Worm (Caenorhabditis elegans) whole organism, young adult: ENCODE data around the gene srh-40.

Source experiments
- D2030.7 ChIP-seq: fragments of 200-800 bp; sonication (Bioruptor generic); IDR thresholded peaks from 2 replicates; pipeline ENCODE4 v1.3.6; 2022; ENCODE audit warnings: missing genetic modification reagents, missing genetic modification characterization, missing compliant biosample characterization
- F23B12.7 ChIP-seq: sonication (generic microtip); optimal IDR thresholded peaks from 2 replicates; lab custom pipeline; 2017; ENCODE audit warnings: missing genetic modification characterization, mild to moderate bottlenecking, missing compliant biosample characterization, antibody characterized with exemption, moderate library complexity; ENCODE audit not compliant: insufficient read depth
- F33H1.4 ChIP-seq: fragments of 200-800 bp; sonication (Bioruptor generic); IDR thresholded peaks from 2 replicates; pipeline ENCODE4 v1.3.6; 2022; ENCODE audit warnings: missing genetic modification reagents, missing genetic modification characterization, missing compliant biosample characterization
- F39B2.1 ChIP-seq: fragments of 200-800 bp; sonication (Bioruptor generic); IDR thresholded peaks from 2 replicates; pipeline ENCODE4 v1.3.6; 2022; ENCODE audit warnings: missing genetic modification reagents, missing genetic modification characterization, missing compliant biosample characterization
- attf-3 ChIP-seq: fragments of 200-800 bp; sonication (Bioruptor generic); conservative IDR thresholded peaks from 2 replicates; pipeline ENCODE4 v1.3.6; 2022; ENCODE audit warnings: missing genetic modification reagents, missing genetic modification characterization, missing compliant biosample characterization
- attf-5 ChIP-seq: fragments of 200-800 bp; sonication (Bioruptor generic); optimal IDR thresholded peaks from 2 replicates; lab custom pipeline; 2018; ENCODE audit warnings: mild to moderate bottlenecking, missing genetic modification characterization, missing compliant biosample characterization
- cebp-1 ChIP-seq, 2 experiments: fragments of 200-800 bp in 1 of 2; sonication (Bioruptor generic) in 1 of 2; sonication (generic microtip) in 1 of 2; IDR thresholded peaks in 1 of 2; optimal IDR thresholded peaks in 1 of 2; 2 replicates each; pipeline versions ENCODE4 v1.3.6 to Lab custom; 2017 to 2022; ENCODE audit warnings: missing compliant biosample characterization in 2 of 2, missing genetic modification characterization in 2 of 2, mild to moderate bottlenecking in 1 of 2, missing genetic modification reagents in 1 of 2, moderate library complexity in 1 of 2
- ceh-100 ChIP-seq: fragments of 200-800 bp; sonication (Bioruptor generic); IDR thresholded peaks from 2 replicates; pipeline ENCODE4 v1.3.6; 2022; ENCODE audit warnings: missing genetic modification reagents, missing genetic modification characterization, missing compliant biosample characterization
- ceh-27 ChIP-seq: fragments of 200-800 bp; sonication (Bioruptor generic); optimal IDR thresholded peaks from 2 replicates; lab custom pipeline; 2018; ENCODE audit warnings: mild to moderate bottlenecking, missing genetic modification characterization, moderate library complexity, missing compliant biosample characterization
- ceh-91 ChIP-seq: fragments of 200-800 bp; sonication (Bioruptor generic); IDR thresholded peaks from 2 replicates; pipeline ENCODE4 v1.3.6; 2022; ENCODE audit warnings: missing genetic modification reagents, missing genetic modification characterization, missing compliant biosample characterization
- dox-1 ChIP-seq: fragments of 200-800 bp; sonication (Bioruptor generic); IDR thresholded peaks from 2 replicates; pipeline ENCODE4 v1.3.6; 2022; ENCODE audit warnings: missing genetic modification reagents, missing genetic modification characterization, missing compliant biosample characterization
- efl-1 ChIP-seq: fragments of 150-350 bp; optimal IDR thresholded peaks from 2 replicates; lab custom pipeline; 2014; ENCODE audit warnings: missing biosample characterization, missing genetic modification reagents, missing genetic modification characterization
- hmg-20 ChIP-seq: fragments of 200-800 bp; sonication (Bioruptor generic); IDR thresholded peaks from 2 replicates; pipeline ENCODE4 v1.3.6; 2022; ENCODE audit warnings: missing genetic modification reagents, missing genetic modification characterization, missing compliant biosample characterization
- let-607 ChIP-seq, 2 experiments: fragments of 200-800 bp in 1 of 2; sonication (Bioruptor generic) in 1 of 2; sonication (generic microtip) in 1 of 2; optimal IDR thresholded peaks; 2 replicates each; lab custom pipeline; 2016 to 2018; ENCODE audit warnings: mild to moderate bottlenecking in 2 of 2, missing compliant biosample characterization in 2 of 2, missing genetic modification characterization in 2 of 2, moderate library complexity in 2 of 2, missing genotype in 1 of 2
- lin-26 ChIP-seq: fragments of 200-800 bp; sonication (Bioruptor generic); IDR thresholded peaks from 2 replicates; pipeline ENCODE4 v1.3.6; 2022; ENCODE audit warnings: missing genetic modification reagents, missing genetic modification characterization, missing compliant biosample characterization
- lsl-1 ChIP-seq: fragments of 200-800 bp; sonication (Bioruptor generic); optimal IDR thresholded peaks from 2 replicates; lab custom pipeline; 2018; ENCODE audit warnings: mild to moderate bottlenecking, missing genetic modification characterization, moderate library complexity, missing compliant biosample characterization
- madf-10 ChIP-seq: sonication (generic microtip); optimal IDR thresholded peaks from 2 replicates; lab custom pipeline; 2016; ENCODE audit warnings: mild to moderate bottlenecking, missing genetic modification characterization, missing compliant biosample characterization
- madf-6 ChIP-seq: fragments of 200-800 bp; sonication (Bioruptor generic); IDR thresholded peaks from 2 replicates; pipeline ENCODE4 v1.3.6; 2022; ENCODE audit warnings: missing genetic modification reagents, missing genetic modification characterization, missing compliant biosample characterization
- madf-8 ChIP-seq: fragments of 200-800 bp; sonication (Bioruptor generic); conservative IDR thresholded peaks from 2 replicates; pipeline ENCODE4 v1.3.6; 2022; ENCODE audit warnings: missing genetic modification reagents, missing genetic modification characterization, missing compliant biosample characterization
- mcd-1 ChIP-seq: fragments of 200-800 bp; sonication (Bioruptor generic); IDR thresholded peaks from 2 replicates; pipeline ENCODE4 v1.3.6; 2022; ENCODE audit warnings: missing genetic modification reagents, missing genetic modification characterization, missing compliant biosample characterization
- nhr-27 ChIP-seq: fragments of 200-800 bp; sonication (Bioruptor generic); optimal IDR thresholded peaks from 2 replicates; lab custom pipeline; 2018; ENCODE audit warnings: mild to moderate bottlenecking, missing genetic modification characterization, moderate library complexity, missing compliant biosample characterization
- nhr-80 ChIP-seq: sonication (generic microtip); optimal IDR thresholded peaks from 2 replicates; lab custom pipeline; 2016; ENCODE audit warnings: missing genetic modification characterization, missing compliant biosample characterization
- nhr-90 ChIP-seq: sonication (generic microtip); optimal IDR thresholded peaks from 2 replicates; lab custom pipeline; 2016; ENCODE audit warnings: missing genotype, mild to moderate bottlenecking, missing genetic modification characterization, missing compliant biosample characterization
- rcor-1 ChIP-seq: fragments of 200-800 bp; sonication (Bioruptor generic); IDR thresholded peaks from 2 replicates; pipeline ENCODE4 v1.3.6; 2022; ENCODE audit warnings: missing genetic modification reagents, missing genetic modification characterization, missing compliant biosample characterization
- snpc-3.4 ChIP-seq: sonication (generic microtip); optimal IDR thresholded peaks from 2 replicates; lab custom pipeline; 2017; ENCODE audit warnings: missing genetic modification characterization, mild to moderate bottlenecking, missing compliant biosample characterization, antibody characterized with exemption, moderate library complexity, missing genotype, missing genetic modification reagents
- snpc-4 ChIP-seq, 5 experiments: fragments of 150-350 bp in 1 of 5; sonication (generic microtip) in 4 of 5; optimal IDR thresholded peaks; 2 replicates each; lab custom pipeline; 2014 to 2018; ENCODE audit warnings: missing genetic modification characterization in 5 of 5, missing biosample characterization in 3 of 5, antibody characterized with exemption in 2 of 5, mild to moderate bottlenecking in 2 of 5, missing compliant biosample characterization in 2 of 5, missing genotype in 2 of 5, moderate library complexity in 2 of 5, missing genetic modification reagents in 1 of 5
- tbp1 ChIP-seq: fragments of 200-800 bp; sonication (Bioruptor generic); optimal IDR thresholded peaks from 2 replicates; lab custom pipeline; 2018; ENCODE audit warnings: mild to moderate bottlenecking, missing genetic modification characterization, missing compliant biosample characterization
- tbx-9 ChIP-seq: sonication (generic microtip); optimal IDR thresholded peaks from 2 replicates; lab custom pipeline; 2016; ENCODE audit warnings: borderline replicate concordance, missing genetic modification characterization, inconsistent platforms, missing compliant biosample characterization
- unc-130 ChIP-seq: sonication (generic microtip); optimal IDR thresholded peaks from 2 replicates; lab custom pipeline; 2016; ENCODE audit warnings: missing genetic modification reagents, missing genetic modification characterization, missing compliant biosample characterization
- xnd-1 ChIP-seq: sonication (generic microtip); optimal IDR thresholded peaks from 2 replicates; lab custom pipeline; 2016; ENCODE audit warnings: missing genotype, missing genetic modification reagents, missing genetic modification characterization, missing compliant biosample characterization
- zfh-2 ChIP-seq: fragments of 200-800 bp; sonication (Bioruptor generic); conservative IDR thresholded peaks from 2 replicates; pipeline ENCODE4 v1.3.6; 2022; ENCODE audit warnings: missing genetic modification reagents, missing genetic modification characterization, missing compliant biosample characterization
- ztf-18 ChIP-seq: sonication (generic microtip); optimal IDR thresholded peaks from 2 replicates; lab custom pipeline; 2016; ENCODE audit warnings: missing genotype, mild to moderate bottlenecking, missing genetic modification characterization, missing compliant biosample characterization
- ztf-25 ChIP-seq: fragments of 200-800 bp; sonication (Bioruptor generic); IDR thresholded peaks from 2 replicates; pipeline ENCODE4 v1.3.6; 2022; ENCODE audit warnings: missing genetic modification reagents, missing genetic modification characterization, missing compliant biosample characterization
- ztf-28 ChIP-seq: fragments of 200-800 bp; sonication (Bioruptor generic); IDR thresholded peaks from 2 replicates; pipeline ENCODE4 v1.3.6; 2022; ENCODE audit warnings: missing genetic modification reagents, missing genetic modification characterization, missing compliant biosample characterization

The srh-40 gene

DNA sequence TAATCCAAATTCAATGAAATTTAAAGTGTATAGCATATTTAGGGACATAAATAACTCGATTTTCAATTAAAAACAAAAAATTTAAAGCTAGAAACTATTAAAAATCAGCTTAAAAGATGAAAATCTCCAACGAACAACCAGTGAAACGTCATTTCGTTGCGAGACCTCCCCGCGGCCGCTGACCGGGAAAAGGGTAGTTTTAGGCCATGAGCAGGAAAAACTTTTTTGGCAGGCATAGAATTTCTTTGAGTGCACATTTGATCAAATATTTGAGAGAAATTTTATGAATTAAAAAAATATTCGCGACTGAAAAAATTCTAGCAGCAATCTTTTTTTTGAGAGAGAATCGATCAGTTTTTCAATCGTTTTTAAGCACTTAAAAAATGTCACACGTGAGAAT, 14.7 kb downstream of the srh-40 start:
- peak; percentile 34; the same call in 1 of the 2 replicates for TF ChIP-seq ceh-100 (GFP tag; lab: Robert Waterston, UW)
- no peak for TF ChIP-seq cebp-1 (GFP tag; IDR thresholded peaks at IDR 0.05; lab: Robert Waterston, UW)
- TF ChIP-seq cebp-1 (tag; optimal IDR thresholded peaks at IDR 0.05; lab: Kevin White, UChicago): peak; percentile 36
- TF ChIP-seq lin-26 (GFP tag; lab: Robert Waterston, UW): no peak
- TF ChIP-seq efl-1 (GFP tag; lab: Kevin White, UChicago): peak; percentile 77
- peak; percentile 40; the same call in 1 of the 2 replicates for TF ChIP-seq D2030.7 (GFP tag; lab: Robert Waterston, UW)
- peak; percentile 43 for TF ChIP-seq lsl-1
- TF ChIP-seq madf-10 (tag; lab: Kevin White, UChicago): no peak
- TF ChIP-seq tbx-9 (tag; lab: Kevin White, UChicago): no peak
- peak; percentile 72 for TF ChIP-seq attf-5 (GFP tag; lab: Kevin White, UChicago)
- TF ChIP-seq hmg-20: no peak
- no peak for TF ChIP-seq nhr-27
- TF ChIP-seq mcd-1 (GFP tag; lab: Robert Waterston, UW): peak; percentile 59
- no peak for TF ChIP-seq snpc-4 (GFP tag; optimal IDR thresholded peaks at IDR 0.05; lab: Kevin White, UChicago)
- TF ChIP-seq snpc-4 (tag; optimal IDR thresholded peaks at IDR 0.05; lab: Kevin White, UChicago): peak in 1 of 4 experiments; percentile 80
- TF ChIP-seq snpc-3.4: peak; percentile 68
- TF ChIP-seq F39B2.1: no peak
- peak; percentile 4 for TF ChIP-seq ceh-27 (GFP tag; lab: Kevin White, UChicago)
- TF ChIP-seq nhr-90: no peak
- peak; percentile 39 for TF ChIP-seq nhr-80 (tag; lab: Kevin White, UChicago)
- TF ChIP-seq F23B12.7: peak; percentile 42
- peak; percentile 81 for TF ChIP-seq dox-1 (GFP tag; lab: Robert Waterston, UW)
- TF ChIP-seq tbp1: peak; percentile 10
- TF ChIP-seq ztf-25 (GFP tag; lab: Robert Waterston, UW): peak; percentile 55; the same call in 1 of the 2 replicates
- TF ChIP-seq madf-8 (GFP tag; lab: Robert Waterston, UW): peak; percentile 83
- peak; percentile 12 for TF ChIP-seq ztf-18
- peak; percentile 59 for TF ChIP-seq xnd-1
- no peak for TF ChIP-seq zfh-2
- peak; percentile 20 for TF ChIP-seq unc-130 (GFP tag; lab: Kevin White, UChicago)
- peak; percentile 85 to 91 for TF ChIP-seq let-607 (tag; optimal IDR thresholded peaks at IDR 0.05; lab: Kevin White, UChicago)
- peak; percentile 77 for TF ChIP-seq F33H1.4
- 0 out of 2 replicates have a peak, but pooled peaks have one; percentile 28 for TF ChIP-seq ceh-91 (GFP tag; lab: Robert Waterston, UW)
- TF ChIP-seq ztf-28 (GFP tag; lab: Robert Waterston, UW): 0 out of 2 replicates have a peak, but pooled peaks have one; percentile 61
- TF ChIP-seq madf-6 (GFP tag; lab: Robert Waterston, UW): peak; percentile 83

- TF ChIP-seq ztf-28 (GFP tag; lab: Robert Waterston, UW): 0 out of 2 replicates have a peak, but pooled peaks have one; percentile 34
- peak; percentile 25 for TF ChIP-seq xnd-1
- TF ChIP-seq attf-3 (GFP tag; lab: Robert Waterston, UW): 0 out of 2 replicates have a peak, but pooled peaks have one; percentile 15
- 0 out of 2 replicates have a peak, but pooled peaks have one; percentile 20 for TF ChIP-seq mcd-1 (GFP tag; lab: Robert Waterston, UW)
- TF ChIP-seq D2030.7 (GFP tag; lab: Robert Waterston, UW): peak; percentile 59
- peak; percentile 81 for TF ChIP-seq ceh-100 (GFP tag; lab: Robert Waterston, UW)
- peak; percentile 61; the same call in 1 of the 2 replicates for TF ChIP-seq ztf-25 (GFP tag; lab: Robert Waterston, UW)
- 0 out of 2 replicates have a peak, but pooled peaks have one; percentile 12 for TF ChIP-seq rcor-1 (GFP tag; lab: Robert Waterston, UW)
- peak; percentile 60 for TF ChIP-seq dox-1 (GFP tag; lab: Robert Waterston, UW)
- TF ChIP-seq madf-8 (GFP tag; lab: Robert Waterston, UW): 0 out of 2 replicates have a peak, but pooled peaks have one; percentile 11
Measured at ce11 chrIII:6626291-6626690, 15.7 kb downstream of the srh-40 start.
